Worm (Caenorhabditis elegans) whole organism, young adult: ENCODE results near the gene ecps-1.

Source experiments
- B0261.1 ChIP-seq: sonication (generic microtip); optimal IDR thresholded peaks from 2 replicates; lab custom pipeline; 2016; ENCODE audit warnings: mild to moderate bottlenecking, missing genetic modification characterization, moderate library complexity, missing compliant biosample characterization
- C17E4.6 ChIP-seq: fragments of 200-800 bp; sonication (Bioruptor generic); IDR thresholded peaks from 2 replicates; pipeline ENCODE4 v1.3.6; 2022; ENCODE audit warnings: missing genetic modification reagents, missing genetic modification characterization, missing compliant biosample characterization
- D2030.7 ChIP-seq: fragments of 200-800 bp; sonication (Bioruptor generic); IDR thresholded peaks from 2 replicates; pipeline ENCODE4 v1.3.6; 2022; ENCODE audit warnings: missing genetic modification reagents, missing genetic modification characterization, missing compliant biosample characterization
- F10E7.11 ChIP-seq: sonication (generic microtip); optimal IDR thresholded peaks from 2 replicates; lab custom pipeline; 2017; ENCODE audit warnings: mild to moderate bottlenecking, missing genetic modification characterization, moderate library complexity, missing compliant biosample characterization
- F22D6.2 ChIP-seq: sonication (generic microtip); optimal IDR thresholded peaks from 2 replicates; lab custom pipeline; 2016; ENCODE audit warnings: mild to moderate bottlenecking, missing genetic modification characterization, missing compliant biosample characterization
- F23B12.7 ChIP-seq: sonication (generic microtip); optimal IDR thresholded peaks from 2 replicates; lab custom pipeline; 2017; ENCODE audit warnings: missing genetic modification characterization, mild to moderate bottlenecking, missing compliant biosample characterization, antibody characterized with exemption, moderate library complexity; ENCODE audit not compliant: insufficient read depth
- F33H1.4 ChIP-seq: fragments of 200-800 bp; sonication (Bioruptor generic); IDR thresholded peaks from 2 replicates; pipeline ENCODE4 v1.3.6; 2022; ENCODE audit warnings: missing genetic modification reagents, missing genetic modification characterization, missing compliant biosample characterization
- F37B4.10 ChIP-seq: fragments of 200-800 bp; sonication (Bioruptor generic); IDR thresholded peaks from 2 replicates; pipeline ENCODE4 v1.3.6; 2022; ENCODE audit warnings: missing genetic modification characterization, missing compliant biosample characterization
- F49E8.2 ChIP-seq: sonication (generic microtip); optimal IDR thresholded peaks from 3 replicates; lab custom pipeline; 2017; ENCODE audit warnings: missing genetic modification characterization, mild to moderate bottlenecking, missing compliant biosample characterization, antibody characterized with exemption, moderate library complexity; ENCODE audit not compliant: insufficient read depth
- F57A8.1 ChIP-seq: fragments of 200-800 bp; sonication (Bioruptor generic); optimal IDR thresholded peaks from 2 replicates; lab custom pipeline; 2018; ENCODE audit warnings: mild to moderate bottlenecking, missing genetic modification characterization, moderate library complexity, missing compliant biosample characterization
- F57C9.4 ChIP-seq: sonication (generic microtip); optimal IDR thresholded peaks from 2 replicates; lab custom pipeline; 2017; ENCODE audit warnings: mild to moderate bottlenecking, missing genetic modification characterization, missing compliant biosample characterization
- K12H6.12 ChIP-seq: fragments of 200-800 bp; sonication (Bioruptor generic); optimal IDR thresholded peaks from 2 replicates; lab custom pipeline; 2018; ENCODE audit warnings: mild to moderate bottlenecking, missing genetic modification characterization, missing compliant biosample characterization
- T07F8.4 ChIP-seq: sonication (generic microtip); optimal IDR thresholded peaks from 2 replicates; lab custom pipeline; 2016; ENCODE audit warnings: mild to moderate bottlenecking, missing genetic modification characterization, moderate library complexity, missing compliant biosample characterization
- Y56A3A.18 ChIP-seq: fragments of 200-800 bp; sonication (Bioruptor generic); IDR thresholded peaks from 2 replicates; pipeline ENCODE4 v1.3.6; 2022; ENCODE audit warnings: missing genetic modification reagents, missing genetic modification characterization, missing compliant biosample characterization
- Y95B8A.8 ChIP-seq: fragments of 200-800 bp; sonication (Bioruptor generic); IDR thresholded peaks from 2 replicates; pipeline ENCODE4 v1.3.6; 2022; ENCODE audit warnings: missing genetic modification reagents, missing genetic modification characterization, missing compliant biosample characterization
- ZK185.1 ChIP-seq: sonication (generic microtip); optimal IDR thresholded peaks from 2 replicates; lab custom pipeline; 2016; ENCODE audit warnings: mild to moderate bottlenecking, missing genetic modification characterization, missing compliant biosample characterization; ENCODE audit not compliant: poor library complexity, severe bottlenecking
- aptf-3 ChIP-seq: fragments of 200-800 bp; sonication (Bioruptor generic); IDR thresholded peaks from 2 replicates; pipeline ENCODE4 v1.3.6; 2022; ENCODE audit warnings: missing genetic modification characterization, missing compliant biosample characterization
- athp-1 ChIP-seq: sonication (generic microtip); optimal IDR thresholded peaks from 2 replicates; lab custom pipeline; 2017; ENCODE audit warnings: mild to moderate bottlenecking, missing genetic modification characterization, missing compliant biosample characterization
- cebp-2 ChIP-seq: fragments of 200-800 bp; sonication (Bioruptor generic); IDR thresholded peaks from 2 replicates; pipeline ENCODE4 v1.3.6; 2022; ENCODE audit warnings: missing genetic modification characterization, missing compliant biosample characterization
- ceh-27 ChIP-seq: fragments of 200-800 bp; sonication (Bioruptor generic); optimal IDR thresholded peaks from 2 replicates; lab custom pipeline; 2018; ENCODE audit warnings: mild to moderate bottlenecking, missing genetic modification characterization, moderate library complexity, missing compliant biosample characterization
- die-1 ChIP-seq: sonication (generic microtip); optimal IDR thresholded peaks from 2 replicates; lab custom pipeline; 2016; ENCODE audit warnings: missing genotype, mild to moderate bottlenecking, missing genetic modification characterization, missing compliant biosample characterization
- dpff-1 ChIP-seq: sonication (generic microtip); optimal IDR thresholded peaks from 2 replicates; lab custom pipeline; 2017; ENCODE audit warnings: mild to moderate bottlenecking, missing genetic modification characterization, missing compliant biosample characterization
- efl-1 ChIP-seq: fragments of 150-350 bp; optimal IDR thresholded peaks from 2 replicates; lab custom pipeline; 2014; ENCODE audit warnings: missing biosample characterization, missing genetic modification reagents, missing genetic modification characterization
- egrh-3 ChIP-seq: fragments of 200-800 bp; sonication (Bioruptor generic); IDR thresholded peaks from 2 replicates; pipeline ENCODE4 v1.3.6; 2022; ENCODE audit warnings: missing genetic modification reagents, missing genetic modification characterization, missing compliant biosample characterization
- hlh-26 ChIP-seq: fragments of 200-800 bp; sonication (Bioruptor generic); conservative IDR thresholded peaks from 2 replicates; pipeline ENCODE4 v1.3.6; 2022; ENCODE audit warnings: missing genetic modification reagents, missing genetic modification characterization, missing compliant biosample characterization
- hmg-1.2 ChIP-seq: fragments of 200-800 bp; sonication (Bioruptor generic); IDR thresholded peaks from 2 replicates; pipeline ENCODE4 v1.3.6; 2022; ENCODE audit warnings: missing genetic modification reagents, missing genetic modification characterization, missing compliant biosample characterization
- lin-26 ChIP-seq: fragments of 200-800 bp; sonication (Bioruptor generic); IDR thresholded peaks from 2 replicates; pipeline ENCODE4 v1.3.6; 2022; ENCODE audit warnings: missing genetic modification reagents, missing genetic modification characterization, missing compliant biosample characterization
- lir-1 ChIP-seq: fragments of 200-800 bp; sonication (Bioruptor generic); conservative IDR thresholded peaks from 2 replicates; pipeline ENCODE4 v1.3.6; 2022; ENCODE audit warnings: missing genetic modification reagents, missing genetic modification characterization, missing compliant biosample characterization
- lsy-27 ChIP-seq: sonication (generic microtip); optimal IDR thresholded peaks from 2 replicates; lab custom pipeline; 2017; ENCODE audit warnings: missing genetic modification characterization, mild to moderate bottlenecking, missing compliant biosample characterization, antibody characterized with exemption, missing genotype, borderline replicate concordance; ENCODE audit not compliant: insufficient read depth
- madf-10 ChIP-seq: sonication (generic microtip); optimal IDR thresholded peaks from 2 replicates; lab custom pipeline; 2016; ENCODE audit warnings: mild to moderate bottlenecking, missing genetic modification characterization, missing compliant biosample characterization
- madf-3 ChIP-seq: fragments of 200-800 bp; sonication (Bioruptor generic); IDR thresholded peaks from 2 replicates; pipeline ENCODE4 v1.3.6; 2022; ENCODE audit warnings: missing genetic modification reagents, missing genetic modification characterization, missing compliant biosample characterization
- madf-6 ChIP-seq: fragments of 200-800 bp; sonication (Bioruptor generic); IDR thresholded peaks from 2 replicates; pipeline ENCODE4 v1.3.6; 2022; ENCODE audit warnings: missing genetic modification reagents, missing genetic modification characterization, missing compliant biosample characterization
- mcd-1 ChIP-seq: fragments of 200-800 bp; sonication (Bioruptor generic); IDR thresholded peaks from 2 replicates; pipeline ENCODE4 v1.3.6; 2022; ENCODE audit warnings: missing genetic modification reagents, missing genetic modification characterization, missing compliant biosample characterization
- mel-28 ChIP-seq: sonication (generic microtip); optimal IDR thresholded peaks from 2 replicates; lab custom pipeline; 2016; ENCODE audit warnings: borderline replicate concordance, mild to moderate bottlenecking, missing genetic modification characterization, missing compliant biosample characterization
- nfya-1 ChIP-seq: sonication (generic microtip); optimal IDR thresholded peaks from 2 replicates; lab custom pipeline; 2017; ENCODE audit warnings: antibody characterized with exemption, missing compliant biosample characterization, missing genetic modification characterization, borderline replicate concordance; ENCODE audit not compliant: insufficient read depth
- nhr-120 ChIP-seq: fragments of 200-800 bp; sonication (Bioruptor generic); IDR thresholded peaks from 2 replicates; pipeline ENCODE4 v1.3.6; 2022; ENCODE audit warnings: missing genetic modification characterization, missing compliant biosample characterization
- nhr-179 ChIP-seq: sonication (generic microtip); optimal IDR thresholded peaks from 2 replicates; lab custom pipeline; 2016; ENCODE audit warnings: mild to moderate bottlenecking, missing genetic modification characterization, missing compliant biosample characterization
- rcor-1 ChIP-seq: fragments of 200-800 bp; sonication (Bioruptor generic); IDR thresholded peaks from 2 replicates; pipeline ENCODE4 v1.3.6; 2022; ENCODE audit warnings: missing genetic modification reagents, missing genetic modification characterization, missing compliant biosample characterization
- rec-8 ChIP-seq, 2 experiments: sonication (generic microtip); optimal IDR thresholded peaks; 2 replicates each; lab custom pipeline; 2016; ENCODE audit warnings: mild to moderate bottlenecking in 2 of 2, missing genetic modification characterization in 2 of 2, missing genetic modification reagents in 2 of 2, missing genotype in 2 of 2, missing biosample characterization in 1 of 2, missing compliant biosample characterization in 1 of 2, moderate library complexity in 1 of 2
- repo-1 ChIP-seq: sonication (generic microtip); optimal IDR thresholded peaks from 2 replicates; lab custom pipeline; 2017; ENCODE audit warnings: mild to moderate bottlenecking, missing genetic modification characterization, missing compliant biosample characterization
- snpc-1.3 ChIP-seq: sonication (generic microtip); optimal IDR thresholded peaks from 2 replicates; lab custom pipeline; 2017; ENCODE audit warnings: missing genetic modification characterization, mild to moderate bottlenecking, missing compliant biosample characterization, antibody characterized with exemption, moderate library complexity, missing genotype, missing genetic modification reagents; ENCODE audit not compliant: insufficient read depth
- tbx-9 ChIP-seq: sonication (generic microtip); optimal IDR thresholded peaks from 2 replicates; lab custom pipeline; 2016; ENCODE audit warnings: borderline replicate concordance, missing genetic modification characterization, inconsistent platforms, missing compliant biosample characterization
- zim-3 ChIP-seq: sonication (generic microtip); optimal IDR thresholded peaks from 2 replicates; lab custom pipeline; 2017; ENCODE audit warnings: mild to moderate bottlenecking, missing genetic modification characterization, moderate library complexity, missing compliant biosample characterization
- ztf-18 ChIP-seq: sonication (generic microtip); optimal IDR thresholded peaks from 2 replicates; lab custom pipeline; 2016; ENCODE audit warnings: missing genotype, mild to moderate bottlenecking, missing genetic modification characterization, missing compliant biosample characterization
- ztf-25 ChIP-seq: fragments of 200-800 bp; sonication (Bioruptor generic); IDR thresholded peaks from 2 replicates; pipeline ENCODE4 v1.3.6; 2022; ENCODE audit warnings: missing genetic modification reagents, missing genetic modification characterization, missing compliant biosample characterization
- ztf-26 ChIP-seq: sonication (generic microtip); optimal IDR thresholded peaks from 2 replicates; lab custom pipeline; 2017; ENCODE audit warnings: missing genetic modification characterization, missing compliant biosample characterization
- ztf-3 ChIP-seq: fragments of 200-800 bp; sonication (Bioruptor generic); optimal IDR thresholded peaks from 2 replicates; lab custom pipeline; 2018; ENCODE audit warnings: mild to moderate bottlenecking, missing genetic modification characterization, missing compliant biosample characterization
- ztf-6 ChIP-seq: fragments of 200-800 bp; sonication (Bioruptor generic); IDR thresholded peaks from 2 replicates; pipeline ENCODE4 v1.3.6; 2022; ENCODE audit warnings: missing genetic modification reagents, missing genetic modification characterization, missing compliant biosample characterization

The ecps-1 gene

ce11 chrIII:10407198-10407663 lies 53.1 kb downstream of the ecps-1 start, which contains the start of gene hat-1 (continued):
- TF ChIP-seq die-1 (tag; lab: Kevin White, UChicago) = no peak
- TF ChIP-seq Y95B8A.8 (GFP tag; lab: Robert Waterston, UW) = peak; percentile 92
- TF ChIP-seq madf-10 (tag; lab: Kevin White, UChicago) = peak; percentile 79
- peak; percentile 81 for TF ChIP-seq efl-1
- TF ChIP-seq egrh-3 = peak; percentile 54; the same call in 1 of the 2 replicates
- peak; percentile 96 for TF ChIP-seq madf-6
- TF ChIP-seq F49E8.2 = peak; percentile 79
- TF ChIP-seq F33H1.4 (GFP tag; lab: Robert Waterston, UW) = peak; percentile 100
- TF ChIP-seq mel-28 (tag; lab: Kevin White, UChicago) = peak; percentile 49
- TF ChIP-seq nhr-120 (GFP tag; lab: Robert Waterston, UW) = no peak
- peak; percentile 82 for TF ChIP-seq ztf-18 (tag; lab: Kevin White, UChicago)
- peak; percentile 16 for TF ChIP-seq zim-3
- no peak for TF ChIP-seq tbx-9 (tag; lab: Kevin White, UChicago)
- peak; percentile 90 for TF ChIP-seq Y56A3A.18 (GFP tag; lab: Robert Waterston, UW)
- TF ChIP-seq ztf-6 (GFP tag; lab: Robert Waterston, UW) = no peak
- no peak for TF ChIP-seq nfya-1 (tag; lab: Kevin White, UChicago)
- no peak for TF ChIP-seq dpff-1 (tag; lab: Kevin White, UChicago)
- no peak for TF ChIP-seq lsy-27
- peak; percentile 100 for TF ChIP-seq hmg-1.2 (GFP tag; lab: Robert Waterston, UW)
- peak; percentile 89 for TF ChIP-seq lir-1 (GFP tag; lab: Robert Waterston, UW)
- TF ChIP-seq ztf-26 = peak; percentile 95
- TF ChIP-seq ztf-3 (GFP tag; lab: Kevin White, UChicago) = peak; percentile 44
- peak; percentile 4 for TF ChIP-seq B0261.1 (tag; lab: Kevin White, UChicago)
- peak in 1 of 2 experiments; percentile 55 for TF ChIP-seq rec-8 (tag; optimal IDR thresholded peaks at IDR 0.05; lab: Kevin White, UChicago)
- TF ChIP-seq madf-3 (GFP tag; lab: Robert Waterston, UW) = peak; percentile 93
- peak; percentile 89 for TF ChIP-seq K12H6.12 (tag; lab: Kevin White, UChicago)
- TF ChIP-seq cebp-2 = no peak
- TF ChIP-seq T07F8.4 = no peak
- peak; percentile 95 for TF ChIP-seq D2030.7 (GFP tag; lab: Robert Waterston, UW)
- TF ChIP-seq rcor-1 (GFP tag; lab: Robert Waterston, UW) = peak; percentile 95
- no peak for TF ChIP-seq ZK185.1 (tag; lab: Kevin White, UChicago)
- no peak for TF ChIP-seq ztf-25 (GFP tag; lab: Robert Waterston, UW)
- TF ChIP-seq repo-1 (tag; lab: Kevin White, UChicago) = peak; percentile 87
- peak; percentile 97 for TF ChIP-seq athp-1
- TF ChIP-seq C17E4.6 (GFP tag; lab: Robert Waterston, UW) = peak; percentile 91
- TF ChIP-seq ceh-27 = peak; percentile 92
- TF ChIP-seq nhr-179 (tag; lab: Kevin White, UChicago) = no peak
- TF ChIP-seq F22D6.2 (tag; lab: Kevin White, UChicago) = peak; percentile 63
- TF ChIP-seq hlh-26 (GFP tag; lab: Robert Waterston, UW) = no peak
- TF ChIP-seq aptf-3 (GFP tag; lab: Robert Waterston, UW) = no peak
- TF ChIP-seq F57A8.1 = no peak
- TF ChIP-seq F10E7.11 (tag; lab: Kevin White, UChicago) = no peak
- TF ChIP-seq F23B12.7 = peak; percentile 63
- 0 out of 2 replicates have a peak, but pooled peaks have one; percentile 43 for TF ChIP-seq lin-26
- peak; percentile 97 for TF ChIP-seq mcd-1
- peak; percentile 82 for TF ChIP-seq snpc-1.3 (tag; lab: Kevin White, UChicago)
- no peak for TF ChIP-seq F37B4.10 (GFP tag; lab: Robert Waterston, UW)
- TF ChIP-seq F57C9.4 = no peak
